Fruit fly (Drosophila melanogaster): ENCODE data around the gene CG7079.

DNA sequence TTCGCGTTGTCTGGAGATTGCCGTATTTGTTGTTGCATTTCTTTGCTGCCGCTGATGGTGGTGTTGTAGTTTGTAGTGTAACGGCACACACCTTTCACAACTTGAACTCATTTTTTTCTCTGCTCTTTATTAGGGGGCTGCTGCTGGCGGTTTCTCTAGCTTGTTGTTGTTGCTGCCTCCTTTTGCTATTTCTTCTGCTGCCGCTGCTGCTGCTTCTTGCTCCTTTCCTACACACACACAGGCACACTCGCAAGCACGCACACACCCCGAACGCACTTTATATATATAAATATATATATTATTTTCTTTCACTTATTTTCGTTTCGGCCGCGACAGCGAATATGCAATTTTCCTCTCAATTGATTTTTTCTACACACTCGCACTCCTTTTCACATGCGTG is 48.5 kb upstream of the CG7079 start:
- TF ChIP-seq Eip78C (GFP tag) = no peak
- TF ChIP-seq acj6 (GFP tag; optimal IDR thresholded peaks at IDR 0.05) = no peak
- no peak for TF ChIP-seq pdm3 (GFP tag; optimal IDR thresholded peaks at IDR 0.05)
- no peak for TF ChIP-seq CG34406 (GFP tag; optimal IDR thresholded peaks at IDR 0.05)
- TF ChIP-seq Gug (GFP tag; IDR thresholded peaks at IDR 0.05) = no peak
- no peak for TF ChIP-seq Eip93F (GFP tag; optimal IDR thresholded peaks at IDR 0.05)
